Fruit fly (Drosophila melanogaster): ENCODE results near the gene CG17193.

Gene CG17193

dm6 chr3R:19999474-19999873 is 56.4 kb downstream of the CG17193 start (continued):
- no peak for TF ChIP-seq vnd (GFP tag; IDR thresholded peaks at IDR 0.05; ENCODE audit: partially characterized antibody)
- TF ChIP-seq pros (GFP tag; optimal IDR thresholded peaks at IDR 0.05) = no peak
- TF ChIP-seq CG34376 (GFP tag; optimal IDR thresholded peaks at IDR 0.05) = no peak
- no peak for TF ChIP-seq disco-r (GFP tag; optimal IDR thresholded peaks at IDR 0.05)
- peak; percentile 69 for TF ChIP-seq ssp (GFP tag; IDR thresholded peaks at IDR 0.05)
- no peak for TF ChIP-seq hb (GFP tag; IDR thresholded peaks at IDR 0.05; ENCODE audit: partially characterized antibody)
- no peak for TF ChIP-seq HLH54F (GFP tag; optimal IDR thresholded peaks at IDR 0.05)
- TF ChIP-seq Vsx1 (GFP tag; optimal IDR thresholded peaks at IDR 0.05) = peak; percentile 44
- no peak for TF ChIP-seq HmgD (GFP tag; optimal IDR thresholded peaks at IDR 0.05)
- TF ChIP-seq yki (optimal IDR thresholded peaks at IDR 0.05) = no peak
- TF ChIP-seq CG7372 (GFP tag; IDR thresholded peaks at IDR 0.05) = peak; percentile 78
- no peak for TF ChIP-seq fu2 (GFP tag; optimal IDR thresholded peaks at IDR 0.05)
- TF ChIP-seq CG15514 (GFP tag; optimal IDR thresholded peaks at IDR 0.05) = peak; percentile 20
- TF ChIP-seq HLH3B (GFP tag; IDR thresholded peaks at IDR 0.05) = peak; percentile 84
- TF ChIP-seq odd (GFP tag; optimal IDR thresholded peaks at IDR 0.05) = peak; percentile 57
- no peak for TF ChIP-seq CG3838 (GFP tag; optimal IDR thresholded peaks at IDR 0.05)
- TF ChIP-seq CG11085 (GFP tag; IDR thresholded peaks at IDR 0.05) = peak; percentile 54; the same call in 1 of the 2 replicates
- peak; percentile 56 for TF ChIP-seq CG1603 (tag; optimal IDR thresholded peaks at IDR 0.05)
- TF ChIP-seq CG10147 (GFP tag; optimal IDR thresholded peaks at IDR 0.05) = peak; percentile 76
- no peak for TF ChIP-seq Dfd (GFP tag; optimal IDR thresholded peaks at IDR 0.05)
- peak; percentile 53 for TF ChIP-seq Fer2 (tag; optimal IDR thresholded peaks at IDR 0.05)
- TF ChIP-seq unc-4 (GFP tag; IDR thresholded peaks at IDR 0.05; ENCODE audit: partially characterized antibody) = no peak
- TF ChIP-seq Side (GFP tag; optimal IDR thresholded peaks at IDR 0.05) = no peak
- TF ChIP-seq crol (GFP tag; IDR thresholded peaks at IDR 0.05) = peak; percentile 49; the same call in 1 of the 2 replicates
- TF ChIP-seq prd (optimal IDR thresholded peaks at IDR 0.05) = no peak
- TF ChIP-seq prd (GFP tag; IDR thresholded peaks at IDR 0.05) = peak; percentile 95
- peak; percentile 92 for TF ChIP-seq Sox102F (GFP tag; optimal IDR thresholded peaks at IDR 0.05)
- no peak for TF ChIP-seq CG10431 (GFP tag; optimal IDR thresholded peaks at IDR 0.05)
- TF ChIP-seq CG6654 (GFP tag; optimal IDR thresholded peaks at IDR 0.05) = peak; percentile 43
- TF ChIP-seq CG5245 (GFP tag; optimal IDR thresholded peaks at IDR 0.05) = peak; percentile 67
- no peak for TF ChIP-seq z (GFP tag; IDR thresholded peaks at IDR 0.05)
- peak; percentile 50 for TF ChIP-seq sd (tag; optimal IDR thresholded peaks at IDR 0.05)
- TF ChIP-seq Kr (GFP tag; optimal IDR thresholded peaks at IDR 0.05) = no peak
- TF ChIP-seq CG8359 (GFP tag; optimal IDR thresholded peaks at IDR 0.05; ENCODE audit: borderline replicate concordance) = peak; percentile 14
- peak; percentile 38 for TF ChIP-seq CG15479 (GFP tag; optimal IDR thresholded peaks at IDR 0.05)
- TF ChIP-seq ems (GFP tag; optimal IDR thresholded peaks at IDR 0.05) = peak; percentile 26
- TF ChIP-seq org-1 (GFP tag; optimal IDR thresholded peaks at IDR 0.05) = peak; percentile 66
- peak; percentile 81 for TF ChIP-seq Atf6 (GFP tag; IDR thresholded peaks at IDR 0.05)
- TF ChIP-seq abd-A (tag; optimal IDR thresholded peaks at IDR 0.05) = peak; percentile 30
- TF ChIP-seq CG10209 (GFP tag; optimal IDR thresholded peaks at IDR 0.05) = peak; percentile 73
- TF ChIP-seq CG11696 (GFP tag; IDR thresholded peaks at IDR 0.05) = peak; percentile 68
- TF ChIP-seq CG17186 (GFP tag; optimal IDR thresholded peaks at IDR 0.05) = no peak
- TF ChIP-seq CG6175 (GFP tag; IDR thresholded peaks at IDR 0.05) = 0 out of 3 replicates have a peak, but pooled peaks have one; percentile 15
- no peak for TF ChIP-seq Atf3 (GFP tag; optimal IDR thresholded peaks at IDR 0.05)
- TF ChIP-seq CG1832 (GFP tag; optimal IDR thresholded peaks at IDR 0.05) = no peak
- TF ChIP-seq wor (GFP tag; IDR thresholded peaks at IDR 0.05) = peak; percentile 39; the same call in 1 of the 2 replicates
- peak; percentile 71 for TF ChIP-seq sim (GFP tag; IDR thresholded peaks at IDR 0.05)
- no peak for TF ChIP-seq Hr39 (optimal IDR thresholded peaks at IDR 0.05)
- 0 out of 2 replicates have a peak, but pooled peaks have one; percentile 25 for TF ChIP-seq CG10321 (GFP tag; IDR thresholded peaks at IDR 0.05)
- peak; percentile 92 for TF ChIP-seq vvl (GFP tag; IDR thresholded peaks at IDR 0.05)
- peak; percentile 57 for TF ChIP-seq scrt (GFP tag; optimal IDR thresholded peaks at IDR 0.05)
- TF ChIP-seq CkIIα-i1 (GFP tag; IDR thresholded peaks at IDR 0.05) = no peak

All from whole organism, embryonic.